Fruit fly (Drosophila melanogaster): ENCODE results near the gene yellow-k.

yellow-k gene

dm6 chr3L:15508233-15508632 lies 12.2 kb upstream of the yellow-k start, which contains the start of gene CG7841 (continued):
- peak; percentile 94 for TF ChIP-seq btn (GFP tag; optimal IDR thresholded peaks at IDR 0.05)
- no peak for TF ChIP-seq ssp (GFP tag; IDR thresholded peaks at IDR 0.05)
- peak; percentile 93 for TF ChIP-seq CG1602 (GFP tag; optimal IDR thresholded peaks at IDR 0.05)
- no peak for TF ChIP-seq CG9215 (GFP tag; IDR thresholded peaks at IDR 0.05)
- no peak for TF ChIP-seq pita (GFP tag; optimal IDR thresholded peaks at IDR 0.05)
- peak; percentile 92 for TF ChIP-seq CG11247 (GFP tag; IDR thresholded peaks at IDR 0.05)
- peak; percentile 95 for TF ChIP-seq ash1 (GFP tag; optimal IDR thresholded peaks at IDR 0.05)
- TF ChIP-seq ro (GFP tag; IDR thresholded peaks at IDR 0.05): no peak
- TF ChIP-seq chm (GFP tag; IDR thresholded peaks at IDR 0.05): peak; percentile 98
- TF ChIP-seq CG34376 (GFP tag; optimal IDR thresholded peaks at IDR 0.05): peak; percentile 99
- TF ChIP-seq CG1792 (GFP tag; optimal IDR thresholded peaks at IDR 0.05): peak; percentile 96
- peak; percentile 94 for TF ChIP-seq esg (GFP tag; conservative IDR thresholded peaks at IDR 0.05)
- TF ChIP-seq nmo (GFP tag; optimal IDR thresholded peaks at IDR 0.05): peak; percentile 98
- peak; percentile 97 for TF ChIP-seq CG18476 (GFP tag; optimal IDR thresholded peaks at IDR 0.05)
- peak; percentile 99 for TF ChIP-seq gro (GFP tag; optimal IDR thresholded peaks at IDR 0.05)
- TF ChIP-seq sqz (GFP tag; optimal IDR thresholded peaks at IDR 0.05): peak; percentile 97
- peak; percentile 85 for TF ChIP-seq CG17802 (tag; optimal IDR thresholded peaks at IDR 0.05)
- peak; percentile 66 for TF ChIP-seq CG9797 (GFP tag; optimal IDR thresholded peaks at IDR 0.05)
- TF ChIP-seq aop (GFP tag; IDR thresholded peaks at IDR 0.05): peak; percentile 87
- TF ChIP-seq CG6813 (GFP tag; optimal IDR thresholded peaks at IDR 0.05): peak; percentile 99
- TF ChIP-seq CG9876 (GFP tag; optimal IDR thresholded peaks at IDR 0.05): peak; percentile 86
- TF ChIP-seq CG3163 (GFP tag; optimal IDR thresholded peaks at IDR 0.05): peak; percentile 88
- peak; percentile 94 for TF ChIP-seq fu2 (GFP tag; optimal IDR thresholded peaks at IDR 0.05)
- TF ChIP-seq CG6272 (GFP tag; IDR thresholded peaks at IDR 0.05): no peak; the same call in 1 of the 2 replicates
- TF ChIP-seq Ets97D (GFP tag; optimal IDR thresholded peaks at IDR 0.05): peak; percentile 91
- TF ChIP-seq CG4730 (GFP tag; IDR thresholded peaks at IDR 0.05): peak; percentile 84; the same call in 1 of the 2 replicates
- peak; percentile 94 for TF ChIP-seq CG2199 (GFP tag; IDR thresholded peaks at IDR 0.05)
- peak; percentile 96 for TF ChIP-seq fd96Cb (tag; optimal IDR thresholded peaks at IDR 0.05)
- TF ChIP-seq CG15011 (GFP tag; optimal IDR thresholded peaks at IDR 0.05): peak; percentile 97
- peak; percentile 94 for TF ChIP-seq da (GFP tag; optimal IDR thresholded peaks at IDR 0.05)
- TF ChIP-seq CG17361 (GFP tag; IDR thresholded peaks at IDR 0.05): peak; percentile 96
- peak; percentile 92 for TF ChIP-seq trh (GFP tag; optimal IDR thresholded peaks at IDR 0.05)
- TF ChIP-seq CG6254 (GFP tag; optimal IDR thresholded peaks at IDR 0.05): peak; percentile 96
- peak; percentile 97 for TF ChIP-seq az2 (GFP tag; optimal IDR thresholded peaks at IDR 0.05)
- TF ChIP-seq Oaz (GFP tag; IDR thresholded peaks at IDR 0.05): peak; percentile 93
- peak; percentile 93 for TF ChIP-seq E2f1 (GFP tag; IDR thresholded peaks at IDR 0.05)
- peak; percentile 98 for TF ChIP-seq Rfx (GFP tag; IDR thresholded peaks at IDR 0.05)
- TF ChIP-seq CG2202 (tag; optimal IDR thresholded peaks at IDR 0.05): peak; percentile 99
- no peak for TF ChIP-seq prd (optimal IDR thresholded peaks at IDR 0.05)
- peak; percentile 94 for TF ChIP-seq prd (GFP tag; IDR thresholded peaks at IDR 0.05)
- peak; percentile 74 for TF ChIP-seq CG4360 (GFP tag; IDR thresholded peaks at IDR 0.05)
- TF ChIP-seq schlank (tag; optimal IDR thresholded peaks at IDR 0.05): peak; percentile 97
- TF ChIP-seq CG30020 (tag; optimal IDR thresholded peaks at IDR 0.05): peak; percentile 89
- TF ChIP-seq salm (tag; optimal IDR thresholded peaks at IDR 0.05): peak; percentile 98
- TF ChIP-seq CG7987 (GFP tag; optimal IDR thresholded peaks at IDR 0.05): peak; percentile 97
- TF ChIP-seq hth (optimal IDR thresholded peaks at IDR 0.05): no peak
- peak; percentile 89 for TF ChIP-seq tio (GFP tag; optimal IDR thresholded peaks at IDR 0.05)
- TF ChIP-seq rib (GFP tag; IDR thresholded peaks at IDR 0.05): peak; percentile 95
- TF ChIP-seq CG33213 (GFP tag; optimal IDR thresholded peaks at IDR 0.05): peak; percentile 97
- TF ChIP-seq NFAT (GFP tag; IDR thresholded peaks at IDR 0.05): no peak; the same call in 1 of the 2 replicates
- TF ChIP-seq CG12391 (tag; optimal IDR thresholded peaks at IDR 0.05): peak; percentile 99
- peak; percentile 91 for TF ChIP-seq CG3838 (GFP tag; optimal IDR thresholded peaks at IDR 0.05)
- TF ChIP-seq Lhr (GFP tag; optimal IDR thresholded peaks at IDR 0.05): peak; percentile 93

All from whole organism, embryonic.